Fruit fly (Drosophila melanogaster): ENCODE results near the gene gdrd.

The gdrd gene

dm6 chr3L:14671546-14671945 is 19.6 kb upstream of the gdrd start (continued):
- TF ChIP-seq pita (GFP tag; optimal IDR thresholded peaks at IDR 0.05) (peak; percentile 22), zen (tag; optimal IDR thresholded peaks at IDR 0.05) (peak; percentile 21), CG8290 (GFP tag; optimal IDR thresholded peaks at IDR 0.05) (no peak), CG8290 (tag; optimal IDR thresholded peaks at IDR 0.05) (peak in 1 of 2 experiments; percentile 34), CG3163 (GFP tag; optimal IDR thresholded peaks at IDR 0.05) (peak; percentile 23), CG14710 (tag; optimal IDR thresholded peaks at IDR 0.05) (peak; percentile 12), CG15696 (tag; optimal IDR thresholded peaks at IDR 0.05) (peak; percentile 28), CG12391 (tag; optimal IDR thresholded peaks at IDR 0.05) (peak; percentile 8), CG17829 (tag; optimal IDR thresholded peaks at IDR 0.05) (peak; percentile 21), CG11456 (GFP tag; IDR thresholded peaks at IDR 0.05) (peak; percentile 58; the same call in 1 of the 3 replicates), Mes4 (GFP tag; optimal IDR thresholded peaks at IDR 0.05) (no peak), CG15601 (tag; optimal IDR thresholded peaks at IDR 0.05) (peak; percentile 32), CTCF (GFP tag; optimal IDR thresholded peaks at IDR 0.05) (peak; percentile 98), CG13287 (GFP tag; IDR thresholded peaks at IDR 0.05; ENCODE audit: partially characterized antibody) (peak; percentile 28; the same call in 1 of the 2 replicates), CG9932 (GFP tag; IDR thresholded peaks at IDR 0.05) (peak; percentile 48), CG17568 (GFP tag; optimal IDR thresholded peaks at IDR 0.05) (no peak), MBD-R2 (GFP tag; IDR thresholded peaks at IDR 0.05) (no peak), Opbp (GFP tag; IDR thresholded peaks at IDR 0.05; ENCODE audit: partially characterized antibody) (peak; percentile 34; the same call in 1 of the 3 replicates), mam (GFP tag; optimal IDR thresholded peaks at IDR 0.05) (peak; percentile 24), CG10267 (tag; optimal IDR thresholded peaks at IDR 0.05) (peak; percentile 22), sc (optimal IDR thresholded peaks at IDR 0.05) (no peak), sc (GFP tag; optimal IDR thresholded peaks at IDR 0.05) (no peak), Bgb (GFP tag; IDR thresholded peaks at IDR 0.05; ENCODE audit: partially characterized antibody) (peak; percentile 56), CG3995 (GFP tag; optimal IDR thresholded peaks at IDR 0.05) (peak; percentile 36), phol (tag; optimal IDR thresholded peaks at IDR 0.05) (peak; percentile 1), kay (GFP tag; optimal IDR thresholded peaks at IDR 0.05) (peak; percentile 9), CoRest (tag; optimal IDR thresholded peaks at IDR 0.05) (peak; percentile 57), CG1603 (tag; optimal IDR thresholded peaks at IDR 0.05) (peak; percentile 27), maf-S (GFP tag; optimal IDR thresholded peaks at IDR 0.05) (no peak), HmgZ (tag; optimal IDR thresholded peaks at IDR 0.05) (peak; percentile 24), CG13424 (tag; optimal IDR thresholded peaks at IDR 0.05) (peak; percentile 9), CG34224 (GFP tag; IDR thresholded peaks at IDR 0.05; ENCODE audit: partially characterized antibody) (no peak), vvl (GFP tag; IDR thresholded peaks at IDR 0.05) (peak; percentile 56; the same call in 1 of the 2 replicates), gem (tag; optimal IDR thresholded peaks at IDR 0.05) (peak; percentile 21), Pdp1 (GFP tag; optimal IDR thresholded peaks at IDR 0.05) (peak in 1 of 2 experiments; percentile 25), Ets97D (GFP tag; optimal IDR thresholded peaks at IDR 0.05) (peak; percentile 42), tgo (GFP tag; IDR thresholded peaks at IDR 0.05) (no peak), CG13624 (GFP tag; optimal IDR thresholded peaks at IDR 0.05) (no peak), dpn (GFP tag; optimal IDR thresholded peaks at IDR 0.05) (peak; percentile 13 to 33), CG13894 (tag; optimal IDR thresholded peaks at IDR 0.05) (peak; percentile 17), mld (GFP tag; IDR thresholded peaks at IDR 0.05; ENCODE audit: partially characterized antibody) (no peak), vfl (GFP tag; optimal IDR thresholded peaks at IDR 0.05) (no peak), Hsf (GFP tag; optimal IDR thresholded peaks at IDR 0.05) (peak; percentile 1), CG13123 (GFP tag; optimal IDR thresholded peaks at IDR 0.05) (no peak), CG15073 (GFP tag; optimal IDR thresholded peaks at IDR 0.05) (peak; percentile 75), CG6683 (GFP tag; optimal IDR thresholded peaks at IDR 0.05) (no peak), Nf-YC (tag; optimal IDR thresholded peaks at IDR 0.05) (no peak), Hmr (GFP tag; optimal IDR thresholded peaks at IDR 0.05) (peak; percentile 35), CG2712 (tag; optimal IDR thresholded peaks at IDR 0.05) (peak; percentile 53), CG2202 (tag; optimal IDR thresholded peaks at IDR 0.05) (no peak), CG17912 (GFP tag; optimal IDR thresholded peaks at IDR 0.05) (peak; percentile 48)
